Worm (Caenorhabditis elegans): ENCODE results near the gene C12D5.10.

ce11 chrV:7741918-7742317, 48.6 kb upstream of the C12D5.10 start:
- TF ChIP-seq ahr-1 (tag; optimal IDR thresholded peaks at IDR 0.05) (no peak), ceh-22 (tag; optimal IDR thresholded peaks at IDR 0.05) (no peak), ceh-34 (tag; optimal IDR thresholded peaks at IDR 0.05) (no peak), pqm-1 (tag; optimal IDR thresholded peaks at IDR 0.05) (no peak)
